Fruit fly (Drosophila melanogaster) whole organism, embryonic: ENCODE results near the gene pasi2.
A peak's percentile ranks its signal among the peaks of the same experiment; 100 is the strongest.

Experiments
- ATbp ChIP-seq: fragments of 200-800 bp; sonication (Bioruptor generic); optimal IDR thresholded peaks from 2 replicates; lab custom pipeline; 2017; ENCODE audit warnings: missing biosample characterization, mild to moderate bottlenecking, missing genetic modification characterization, missing genetic modification reagents
- Ada2b ChIP-seq: fragments of 200-800 bp; sonication (Bioruptor generic); IDR thresholded peaks from 2 replicates; pipeline ENCODE4 v1.3.6; 2022; ENCODE audit warnings: missing biosample characterization, missing genetic modification characterization
- Blimp-1 ChIP-seq: fragments of 200-800 bp; sonication (Bioruptor generic); optimal IDR thresholded peaks from 3 replicates; lab custom pipeline; 2018; ENCODE audit warnings: missing biosample characterization, missing genetic modification characterization, mild to moderate bottlenecking, moderate library complexity, missing genetic modification reagents
- CG10959 ChIP-seq: fragments of 200-800 bp; sonication (Bioruptor generic); IDR thresholded peaks from 2 replicates; pipeline ENCODE4 v1.3.6; 2022; ENCODE audit warnings: missing biosample characterization, missing genetic modification characterization
- CG11247 ChIP-seq: fragments of 200-800 bp; sonication (Bioruptor generic); IDR thresholded peaks from 2 replicates; pipeline ENCODE4 v1.3.6; 2022; ENCODE audit warnings: missing biosample characterization, missing genetic modification characterization
- CG11695 ChIP-seq: fragments of 200-800 bp; sonication (Bioruptor generic); IDR thresholded peaks from 3 replicates; pipeline ENCODE4 v1.3.6; 2022; ENCODE audit warnings: missing biosample characterization, missing genetic modification characterization
- CG11723 ChIP-seq: fragments of 200-800 bp; sonication (Bioruptor generic); optimal IDR thresholded peaks from 2 replicates; lab custom pipeline; 2017; ENCODE audit warnings: missing biosample characterization, mild to moderate bottlenecking, missing genetic modification characterization
- CG1233 ChIP-seq: fragments of 200-800 bp; sonication (Bioruptor generic); optimal IDR thresholded peaks from 4 replicates; lab custom pipeline; 2018; ENCODE audit warnings: missing biosample characterization, mild to moderate bottlenecking, missing genetic modification characterization
- CG12659 ChIP-seq: fragments of 200-800 bp; sonication (Bioruptor generic); optimal IDR thresholded peaks from 3 replicates; lab custom pipeline; 2017; ENCODE audit warnings: mild to moderate bottlenecking, missing biosample characterization, missing genetic modification reagents, missing genetic modification characterization
- CG13296 ChIP-seq: fragments of 200-800 bp; sonication (Bioruptor generic); optimal IDR thresholded peaks from 3 replicates; lab custom pipeline; 2018; ENCODE audit warnings: missing biosample characterization, mild to moderate bottlenecking, missing genetic modification characterization
- CG14014 ChIP-seq: fragments of 200-800 bp; sonication (Bioruptor generic); IDR thresholded peaks from 2 replicates; pipeline ENCODE4 v1.3.6; 2022; ENCODE audit warnings: missing biosample characterization, missing genetic modification characterization
- CG14860 ChIP-seq: fragments of 200-800 bp; sonication (Bioruptor generic); IDR thresholded peaks from 3 replicates; pipeline ENCODE4 v1.3.6; 2022; ENCODE audit warnings: missing biosample characterization, missing genetic modification characterization; ENCODE audit not compliant: partially characterized antibody
- CG15479 ChIP-seq: fragments of 200-800 bp; sonication (Bioruptor generic); optimal IDR thresholded peaks from 3 replicates; lab custom pipeline; 2019; ENCODE audit warnings: missing biosample characterization, mild to moderate bottlenecking, missing genetic modification characterization, moderate library complexity
- CG15696 ChIP-seq: fragments of 200-800 bp; sonication (Bioruptor generic); optimal IDR thresholded peaks from 2 replicates; lab custom pipeline; 2019; ENCODE audit warnings: missing biosample characterization, mild to moderate bottlenecking, missing genetic modification characterization, moderate library complexity
- CG2678 ChIP-seq: fragments of 200-800 bp; sonication (Bioruptor generic); optimal IDR thresholded peaks from 3 replicates; lab custom pipeline; 2019; ENCODE audit warnings: missing biosample characterization, mild to moderate bottlenecking, missing genetic modification characterization, moderate library complexity
- CG2889 ChIP-seq: fragments of 200-800 bp; sonication (Bioruptor generic); IDR thresholded peaks from 3 replicates; pipeline ENCODE4 v1.3.6; 2022; ENCODE audit warnings: missing biosample characterization, missing genetic modification characterization
- CG32532 ChIP-seq: fragments of 200-800 bp; sonication (Bioruptor generic); IDR thresholded peaks from 2 replicates; pipeline ENCODE4 v1.3.6; 2022; ENCODE audit warnings: missing biosample characterization, missing genetic modification characterization
- CG6683 ChIP-seq: fragments of 200-800 bp; sonication (Bioruptor generic); optimal IDR thresholded peaks from 2 replicates; lab custom pipeline; 2017; ENCODE audit warnings: missing biosample characterization, mild to moderate bottlenecking, missing genetic modification characterization, missing genetic modification reagents
- CG8924 ChIP-seq: fragments of 200-800 bp; optimal IDR thresholded peaks from 3 replicates; lab custom pipeline; 2019; ENCODE audit warnings: missing biosample characterization, mild to moderate bottlenecking, missing genetic modification characterization, moderate library complexity
- Chrac-16 ChIP-seq: fragments of 200-800 bp; sonication (Bioruptor generic); optimal IDR thresholded peaks from 3 replicates; lab custom pipeline; 2016; ENCODE audit warnings: missing biosample characterization, missing genetic modification characterization
- D ChIP-seq, 2 experiments: fragments of 200-800 bp in 1 of 2; fragments of >200 bp in 1 of 2; sonication (Bioruptor generic) in 1 of 2; optimal IDR thresholded peaks; 2 replicates in 1 of 2; 3 replicates in 1 of 2; lab custom pipeline; 2017; ENCODE audit warnings: mild to moderate bottlenecking in 1 of 2, missing biosample characterization in 1 of 2, missing genetic modification characterization in 1 of 2, missing genetic modification reagents in 1 of 2
- D19B ChIP-seq: fragments of 200-800 bp; sonication (Bioruptor generic); optimal IDR thresholded peaks from 2 replicates; lab custom pipeline; 2017; ENCODE audit warnings: missing biosample characterization, mild to moderate bottlenecking, missing genetic modification characterization
- E2f2 ChIP-seq: fragments of 200-800 bp; sonication (Bioruptor generic); IDR thresholded peaks from 2 replicates; pipeline ENCODE4 v1.3.6; 2022; ENCODE audit warnings: missing biosample characterization, missing genetic modification characterization
- H2.0 ChIP-seq: fragments of 200-800 bp; sonication (Bioruptor generic); IDR thresholded peaks from 2 replicates; pipeline ENCODE4 v1.3.6; 2022; ENCODE audit warnings: missing biosample characterization, missing genetic modification characterization
- HLH4C ChIP-seq: fragments of 200-800 bp; sonication (Bioruptor generic); IDR thresholded peaks from 3 replicates; pipeline ENCODE4 v1.3.6; 2022; ENCODE audit warnings: missing biosample characterization, missing genetic modification characterization; ENCODE audit not compliant: partially characterized antibody
- Hmr ChIP-seq: fragments of 200-800 bp; sonication (Bioruptor generic); optimal IDR thresholded peaks from 3 replicates; lab custom pipeline; 2017; ENCODE audit warnings: mild to moderate bottlenecking, missing biosample characterization, missing genetic modification reagents, missing genetic modification characterization
- Hr78 ChIP-seq, 2 experiments: fragments of 200-800 bp in 1 of 2; fragments of >200 bp in 1 of 2; sonication (Bioruptor generic) in 1 of 2; optimal IDR thresholded peaks; 2 replicates each; lab custom pipeline; 2017 to 2019; ENCODE audit warnings: missing biosample characterization in 2 of 2, missing genetic modification characterization in 2 of 2, mild to moderate bottlenecking in 1 of 2, moderate library complexity in 1 of 2
- MTF-1 ChIP-seq: fragments of 200-800 bp; sonication (Bioruptor generic); optimal IDR thresholded peaks from 2 replicates; lab custom pipeline; 2018; ENCODE audit warnings: missing biosample characterization, mild to moderate bottlenecking, missing genetic modification characterization, borderline replicate concordance
- Nf-YB ChIP-seq: fragments of 200-800 bp; sonication (Bioruptor generic); optimal IDR thresholded peaks from 3 replicates; lab custom pipeline; 2019; ENCODE audit warnings: missing biosample characterization, mild to moderate bottlenecking, missing genetic modification characterization, moderate library complexity
- Nf-YC ChIP-seq: fragments of 200-800 bp; optimal IDR thresholded peaks from 3 replicates; lab custom pipeline; 2019; ENCODE audit warnings: missing biosample characterization, mild to moderate bottlenecking, missing genetic modification characterization, moderate library complexity
- ase ChIP-seq: fragments of 200-800 bp; sonication (Bioruptor generic); IDR thresholded peaks from 3 replicates; pipeline ENCODE4 v1.3.6; 2022; ENCODE audit warnings: missing biosample characterization, missing genetic modification characterization
- bcd ChIP-seq: fragments of 200-800 bp; sonication (Bioruptor generic); optimal IDR thresholded peaks from 2 replicates; lab custom pipeline; 2017; ENCODE audit warnings: missing biosample characterization, mild to moderate bottlenecking, missing genetic modification characterization
- ci ChIP-seq: fragments of 200-800 bp; sonication (Bioruptor generic); IDR thresholded peaks from 3 replicates; pipeline ENCODE4 v1.3.6; 2022; ENCODE audit warnings: missing biosample characterization, missing genetic modification characterization
- corto ChIP-seq: fragments of 200-800 bp; sonication (Bioruptor generic); optimal IDR thresholded peaks from 2 replicates; lab custom pipeline; 2016; ENCODE audit warnings: missing biosample characterization, mild to moderate bottlenecking, missing genetic modification characterization, moderate library complexity
- dmrt11E ChIP-seq: fragments of 200-800 bp; sonication (Bioruptor generic); optimal IDR thresholded peaks from 3 replicates; lab custom pipeline; 2018; ENCODE audit warnings: missing biosample characterization, mild to moderate bottlenecking, missing genetic modification characterization, moderate library complexity
- gcm ChIP-seq: fragments of 200-800 bp; sonication (Bioruptor generic); optimal IDR thresholded peaks from 2 replicates; lab custom pipeline; 2019; ENCODE audit warnings: missing biosample characterization, mild to moderate bottlenecking, missing genetic modification characterization, moderate library complexity
- gsb-n ChIP-seq: fragments of 200-800 bp; sonication (Bioruptor generic); optimal IDR thresholded peaks from 3 replicates; lab custom pipeline; 2018; ENCODE audit warnings: missing biosample characterization, mild to moderate bottlenecking, missing genetic modification characterization
- hkb ChIP-seq, 2 experiments: fragments of 200-800 bp in 1 of 2; fragments of >200 bp in 1 of 2; sonication (Bioruptor generic) in 1 of 2; IDR thresholded peaks in 1 of 2; optimal IDR thresholded peaks in 1 of 2; 2 replicates each; pipeline versions ENCODE4 v1.3.6 to Lab custom; 2017 to 2022; ENCODE audit warnings: missing biosample characterization in 1 of 2, missing genetic modification characterization in 1 of 2
- lab ChIP-seq: fragments of 200-800 bp; sonication (Bioruptor generic); optimal IDR thresholded peaks from 3 replicates; lab custom pipeline; 2017; ENCODE audit warnings: missing biosample characterization, missing genetic modification characterization, mild to moderate bottlenecking, moderate library complexity, missing genetic modification reagents
- org-1 ChIP-seq: fragments of 200-800 bp; sonication (Bioruptor generic); optimal IDR thresholded peaks from 2 replicates; lab custom pipeline; 2017; ENCODE audit warnings: missing biosample characterization, missing genetic modification characterization
- pan ChIP-seq, 4 experiments: fragments of >200 bp in 3 of 4; fragments of 200-800 bp in 1 of 4; sonication (Bioruptor generic) in 1 of 4; optimal IDR thresholded peaks in 3 of 4; IDR thresholded peaks in 1 of 4; 2 replicates each; pipeline versions ENCODE4 v1.3.6 to Lab custom; 2017 to 2022; ENCODE audit warnings: missing biosample characterization in 2 of 4, missing genetic modification characterization in 2 of 4, mixed read lengths in 1 of 4
- schlank ChIP-seq: fragments of 200-800 bp; sonication (Bioruptor generic); optimal IDR thresholded peaks from 2 replicates; lab custom pipeline; 2018; ENCODE audit warnings: missing biosample characterization, mild to moderate bottlenecking, missing genetic modification characterization
- shn ChIP-seq: fragments of 200-800 bp; sonication (Bioruptor generic); optimal IDR thresholded peaks from 3 replicates; lab custom pipeline; 2016; ENCODE audit warnings: missing biosample characterization, missing genetic modification characterization
- sim ChIP-seq: fragments of 200-800 bp; sonication (Bioruptor generic); IDR thresholded peaks from 2 replicates; pipeline ENCODE4 v1.3.6; 2022; ENCODE audit warnings: missing biosample characterization, missing genetic modification characterization
- sima ChIP-seq: fragments of 200-800 bp; sonication (Bioruptor generic); optimal IDR thresholded peaks from 2 replicates; lab custom pipeline; 2016; ENCODE audit warnings: missing biosample characterization, missing genetic modification characterization
- tio ChIP-seq: fragments of 200-800 bp; sonication (Bioruptor generic); optimal IDR thresholded peaks from 2 replicates; lab custom pipeline; 2017; ENCODE audit warnings: missing biosample characterization, missing genetic modification characterization, inconsistent platforms
- zen ChIP-seq: fragments of 200-800 bp; sonication (Bioruptor generic); optimal IDR thresholded peaks from 3 replicates; lab custom pipeline; 2018; ENCODE audit warnings: missing biosample characterization, mild to moderate bottlenecking, missing genetic modification characterization, moderate library complexity

pasi2 gene

DNA sequence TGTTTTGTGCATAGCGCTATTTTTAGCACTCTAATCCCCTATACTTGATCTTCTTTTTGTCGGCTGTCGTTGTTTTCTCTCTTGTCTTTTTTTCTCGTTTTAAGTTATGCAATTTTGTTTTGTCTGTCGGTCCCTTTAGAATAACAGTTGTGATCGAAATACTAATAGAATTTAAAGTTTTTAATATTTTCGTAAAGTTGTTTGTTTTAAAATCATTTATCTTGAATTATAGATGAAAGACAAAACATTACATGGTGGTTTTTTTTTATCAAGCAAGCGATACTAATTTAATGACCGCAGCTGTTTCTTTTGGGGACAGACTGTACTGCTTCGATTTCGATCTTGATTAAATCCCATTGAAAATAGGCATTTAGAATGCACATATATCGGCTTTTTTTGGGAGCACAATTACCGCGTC lies 9.8 kb downstream of the pasi2 start (continued):
- TF ChIP-seq MTF-1 (GFP tag; lab: Kevin White, UChicago): no peak
- no peak for TF ChIP-seq schlank (tag; lab: Kevin White, UChicago)
- no peak for TF ChIP-seq CG6683 (GFP tag; lab: Kevin White, UChicago)
- peak; percentile 13 for TF ChIP-seq bcd (GFP tag; lab: Kevin White, UChicago)
- peak; percentile 16 for TF ChIP-seq CG11723 (GFP tag; lab: Kevin White, UChicago)
- TF ChIP-seq CG11695 (GFP tag; lab: Robert Waterston, UW): peak; percentile 71; the same call in 2 of the 3 replicates
- peak; percentile 11 for TF ChIP-seq Nf-YC
- peak; percentile 61 for TF ChIP-seq Blimp-1 (GFP tag; lab: Kevin White, UChicago)
- no peak for TF ChIP-seq CG14860 (GFP tag; lab: Robert Waterston, UW)
- peak; percentile 59 for TF ChIP-seq CG12659 (GFP tag; lab: Kevin White, UChicago)
- TF ChIP-seq Ada2b (GFP tag; lab: Robert Waterston, UW): peak; percentile 38
- no peak for TF ChIP-seq CG15696 (tag; lab: Kevin White, UChicago)
- peak in 1 of 2 experiments; percentile 23 for TF ChIP-seq Hr78 (GFP tag; optimal IDR thresholded peaks at IDR 0.05; lab: Kevin White, UChicago)
- no peak for TF ChIP-seq CG13296
- peak; percentile 14 for TF ChIP-seq Nf-YB (GFP tag; lab: Kevin White, UChicago)
- TF ChIP-seq dmrt11E (tag; lab: Kevin White, UChicago): peak; percentile 22
- TF ChIP-seq CG14014 (GFP tag; lab: Robert Waterston, UW): no peak
- TF ChIP-seq CG32532: peak; percentile 44; the same call in 1 of the 2 replicates
- peak; percentile 56; the same call in 1 of the 3 replicates for TF ChIP-seq ci (GFP tag; lab: Robert Waterston, UW)
- peak; percentile 25 for TF ChIP-seq gsb-n
- TF ChIP-seq CG8924 (tag; lab: Kevin White, UChicago): peak; percentile 19
- TF ChIP-seq Chrac-16 (GFP tag; lab: Kevin White, UChicago): peak; percentile 7
- peak; percentile 26 for TF ChIP-seq tio (GFP tag; lab: Kevin White, UChicago)
- TF ChIP-seq sim (GFP tag; lab: Robert Waterston, UW): no peak
- no peak for TF ChIP-seq CG10959 (GFP tag; lab: Robert Waterston, UW)
- peak; percentile 8; the same call in 1 of the 3 replicates for TF ChIP-seq ase (GFP tag; lab: Robert Waterston, UW)
- TF ChIP-seq HLH4C (GFP tag; lab: Robert Waterston, UW): no peak
- peak; percentile 52 for TF ChIP-seq gcm
- TF ChIP-seq Hmr (GFP tag; lab: Kevin White, UChicago): peak; percentile 22
- TF ChIP-seq D (optimal IDR thresholded peaks at IDR 0.05; lab: Kevin White, UChicago): no peak
- TF ChIP-seq D (GFP tag; optimal IDR thresholded peaks at IDR 0.05; lab: Kevin White, UChicago): peak; percentile 50
- TF ChIP-seq CG11247: 0 out of 2 replicates have a peak, but pooled peaks have one; percentile 43
- TF ChIP-seq CG2889 (GFP tag; lab: Robert Waterston, UW): 0 out of 3 replicates have a peak, but pooled peaks have one; percentile 31
- TF ChIP-seq hkb (optimal IDR thresholded peaks at IDR 0.05; lab: Kevin White, UChicago): no peak
- peak; percentile 70 for TF ChIP-seq hkb (GFP tag; IDR thresholded peaks at IDR 0.05; lab: Robert Waterston, UW)
- TF ChIP-seq H2.0 (GFP tag; lab: Robert Waterston, UW): 0 out of 2 replicates have a peak, but pooled peaks have one; percentile 8
- no peak for TF ChIP-seq D19B (GFP tag; lab: Kevin White, UChicago)
- no peak for TF ChIP-seq corto (GFP tag; lab: Kevin White, UChicago)
- no peak for TF ChIP-seq sima (GFP tag; lab: Kevin White, UChicago)
- TF ChIP-seq E2f2: peak; percentile 17; the same call in 1 of the 2 replicates
- TF ChIP-seq CG15479: peak; percentile 6
- TF ChIP-seq ATbp: peak; percentile 16
- no peak for TF ChIP-seq pan (optimal IDR thresholded peaks at IDR 0.05; lab: Kevin White, UChicago)
- TF ChIP-seq pan (GFP tag; optimal IDR thresholded peaks at IDR 0.05 in 1 of 2, IDR thresholded peaks at IDR 0.05 in 1 of 2): peak in 1 of 2 experiments; percentile 48
- peak; percentile 71 for TF ChIP-seq CG2678 (tag; lab: Kevin White, UChicago)
- no peak for TF ChIP-seq zen (tag; lab: Kevin White, UChicago)
- no peak for TF ChIP-seq shn (GFP tag; lab: Kevin White, UChicago)
- peak; percentile 20 for TF ChIP-seq org-1
- TF ChIP-seq lab: peak; percentile 40
- TF ChIP-seq CG1233 (GFP tag; lab: Kevin White, UChicago): peak; percentile 7
